Worm (Caenorhabditis elegans) whole organism, young adult: ENCODE results near the gene nadk-2.

Experiments used
- B0336.3 ChIP-seq: fragments of 200-800 bp; sonication (Bioruptor generic); IDR thresholded peaks from 2 replicates; pipeline ENCODE4 v1.3.6; 2022; ENCODE audit warnings: missing genetic modification characterization, missing compliant biosample characterization
- C06A6.2 ChIP-seq: fragments of 200-800 bp; sonication (Bioruptor generic); conservative IDR thresholded peaks from 2 replicates; pipeline ENCODE4 v1.3.6; 2022; ENCODE audit warnings: missing genetic modification characterization, missing compliant biosample characterization
- D2030.7 ChIP-seq: fragments of 200-800 bp; sonication (Bioruptor generic); IDR thresholded peaks from 2 replicates; pipeline ENCODE4 v1.3.6; 2022; ENCODE audit warnings: missing genetic modification reagents, missing genetic modification characterization, missing compliant biosample characterization
- F22D6.2 ChIP-seq: sonication (generic microtip); optimal IDR thresholded peaks from 2 replicates; lab custom pipeline; 2016; ENCODE audit warnings: mild to moderate bottlenecking, missing genetic modification characterization, missing compliant biosample characterization
- F23B12.7 ChIP-seq: sonication (generic microtip); optimal IDR thresholded peaks from 2 replicates; lab custom pipeline; 2017; ENCODE audit warnings: missing genetic modification characterization, mild to moderate bottlenecking, missing compliant biosample characterization, antibody characterized with exemption, moderate library complexity; ENCODE audit not compliant: insufficient read depth
- F37B4.10 ChIP-seq: fragments of 200-800 bp; sonication (Bioruptor generic); IDR thresholded peaks from 2 replicates; pipeline ENCODE4 v1.3.6; 2022; ENCODE audit warnings: missing genetic modification characterization, missing compliant biosample characterization
- F39B2.1 ChIP-seq: fragments of 200-800 bp; sonication (Bioruptor generic); IDR thresholded peaks from 2 replicates; pipeline ENCODE4 v1.3.6; 2022; ENCODE audit warnings: missing genetic modification reagents, missing genetic modification characterization, missing compliant biosample characterization
- F57C9.4 ChIP-seq: sonication (generic microtip); optimal IDR thresholded peaks from 2 replicates; lab custom pipeline; 2017; ENCODE audit warnings: mild to moderate bottlenecking, missing genetic modification characterization, missing compliant biosample characterization
- Y53G8AR.9 ChIP-seq: fragments of 200-800 bp; sonication (Bioruptor generic); conservative IDR thresholded peaks from 2 replicates; pipeline ENCODE4 v1.3.6; 2022; ENCODE audit warnings: missing genetic modification reagents, missing genetic modification characterization, missing compliant biosample characterization
- Y79H2A.3 ChIP-seq: fragments of 200-800 bp; sonication (Bioruptor generic); conservative IDR thresholded peaks from 2 replicates; pipeline ENCODE4 v1.3.6; 2022; ENCODE audit warnings: missing genetic modification reagents, missing genetic modification characterization, missing compliant biosample characterization
- ZK185.1 ChIP-seq: sonication (generic microtip); optimal IDR thresholded peaks from 2 replicates; lab custom pipeline; 2016; ENCODE audit warnings: mild to moderate bottlenecking, missing genetic modification characterization, missing compliant biosample characterization; ENCODE audit not compliant: poor library complexity, severe bottlenecking
- ama-1 ChIP-seq, 3 experiments: fragments of 150-350 bp in 1 of 3; sonication (generic microtip) in 2 of 3; optimal IDR thresholded peaks; 2 replicates each; lab custom pipeline; 2014 to 2018; ENCODE audit warnings: missing biosample characterization in 2 of 3, missing genetic modification characterization in 2 of 3, missing genetic modification reagents in 2 of 3
- athp-1 ChIP-seq: sonication (generic microtip); optimal IDR thresholded peaks from 2 replicates; lab custom pipeline; 2017; ENCODE audit warnings: mild to moderate bottlenecking, missing genetic modification characterization, missing compliant biosample characterization
- attf-3 ChIP-seq: fragments of 200-800 bp; sonication (Bioruptor generic); conservative IDR thresholded peaks from 2 replicates; pipeline ENCODE4 v1.3.6; 2022; ENCODE audit warnings: missing genetic modification reagents, missing genetic modification characterization, missing compliant biosample characterization
- attf-6 ChIP-seq: fragments of 200-800 bp; sonication (Bioruptor generic); IDR thresholded peaks from 2 replicates; pipeline ENCODE4 v1.3.6; 2022; ENCODE audit warnings: missing genetic modification reagents, missing genetic modification characterization, missing compliant biosample characterization
- bed-2 ChIP-seq: fragments of 200-800 bp; sonication (Bioruptor generic); IDR thresholded peaks from 2 replicates; pipeline ENCODE4 v1.3.6; 2022; ENCODE audit warnings: missing genetic modification reagents, missing genetic modification characterization, missing compliant biosample characterization
- ccch-3 ChIP-seq: fragments of 200-800 bp; sonication (Bioruptor generic); optimal IDR thresholded peaks from 2 replicates; lab custom pipeline; 2018; ENCODE audit warnings: mild to moderate bottlenecking, missing genetic modification characterization, missing compliant biosample characterization
- cebp-1 ChIP-seq, 2 experiments: fragments of 200-800 bp in 1 of 2; sonication (Bioruptor generic) in 1 of 2; sonication (generic microtip) in 1 of 2; IDR thresholded peaks in 1 of 2; optimal IDR thresholded peaks in 1 of 2; 2 replicates each; pipeline versions ENCODE4 v1.3.6 to Lab custom; 2017 to 2022; ENCODE audit warnings: missing compliant biosample characterization in 2 of 2, missing genetic modification characterization in 2 of 2, mild to moderate bottlenecking in 1 of 2, missing genetic modification reagents in 1 of 2, moderate library complexity in 1 of 2
- ceh-27 ChIP-seq: fragments of 200-800 bp; sonication (Bioruptor generic); optimal IDR thresholded peaks from 2 replicates; lab custom pipeline; 2018; ENCODE audit warnings: mild to moderate bottlenecking, missing genetic modification characterization, moderate library complexity, missing compliant biosample characterization
- ceh-79 ChIP-seq: sonication (generic microtip); optimal IDR thresholded peaks from 2 replicates; lab custom pipeline; 2017; ENCODE audit warnings: mild to moderate bottlenecking, missing genetic modification characterization, missing compliant biosample characterization
- die-1 ChIP-seq: sonication (generic microtip); optimal IDR thresholded peaks from 2 replicates; lab custom pipeline; 2016; ENCODE audit warnings: missing genotype, mild to moderate bottlenecking, missing genetic modification characterization, missing compliant biosample characterization
- efl-1 ChIP-seq: fragments of 150-350 bp; optimal IDR thresholded peaks from 2 replicates; lab custom pipeline; 2014; ENCODE audit warnings: missing biosample characterization, missing genetic modification reagents, missing genetic modification characterization
- egl-44 ChIP-seq: fragments of 200-800 bp; sonication (Bioruptor generic); IDR thresholded peaks from 2 replicates; pipeline ENCODE4 v1.3.6; 2022; ENCODE audit warnings: missing genetic modification reagents, missing genetic modification characterization, missing compliant biosample characterization
- ets-4 ChIP-seq: fragments of 200-800 bp; sonication (Bioruptor generic); optimal IDR thresholded peaks from 2 replicates; lab custom pipeline; 2018; ENCODE audit warnings: mild to moderate bottlenecking, missing genetic modification characterization, missing compliant biosample characterization
- fkh-3 ChIP-seq: sonication (generic microtip); optimal IDR thresholded peaks from 2 replicates; lab custom pipeline; 2016; ENCODE audit warnings: mild to moderate bottlenecking, missing genetic modification characterization, missing compliant biosample characterization
- lag-1 ChIP-seq: fragments of 200-800 bp; sonication (Bioruptor generic); IDR thresholded peaks from 2 replicates; pipeline ENCODE4 v1.3.6; 2022; ENCODE audit warnings: missing genetic modification reagents, missing genetic modification characterization, missing compliant biosample characterization
- lin-35 ChIP-seq, 3 experiments: fragments of 150-350 bp in 2 of 3; sonication (generic microtip) in 1 of 3; optimal IDR thresholded peaks; 2 replicates each; lab custom pipeline; 2014 to 2018; ENCODE audit warnings: missing biosample characterization in 3 of 3, missing genetic modification characterization in 3 of 3, missing genetic modification reagents in 3 of 3
- lin-40 ChIP-seq: sonication (generic microtip); optimal IDR thresholded peaks from 2 replicates; lab custom pipeline; 2016; ENCODE audit warnings: missing genetic modification characterization, mild to moderate bottlenecking, missing compliant biosample characterization, missing genotype, missing genetic modification reagents
- lin-54 ChIP-seq: fragments of 200-800 bp; sonication (Bioruptor generic); optimal IDR thresholded peaks from 2 replicates; lab custom pipeline; 2018; ENCODE audit warnings: mild to moderate bottlenecking, missing genetic modification characterization, missing compliant biosample characterization
- lsl-1 ChIP-seq: fragments of 200-800 bp; sonication (Bioruptor generic); optimal IDR thresholded peaks from 2 replicates; lab custom pipeline; 2018; ENCODE audit warnings: mild to moderate bottlenecking, missing genetic modification characterization, moderate library complexity, missing compliant biosample characterization
- madf-10 ChIP-seq: sonication (generic microtip); optimal IDR thresholded peaks from 2 replicates; lab custom pipeline; 2016; ENCODE audit warnings: mild to moderate bottlenecking, missing genetic modification characterization, missing compliant biosample characterization
- mcd-1 ChIP-seq: fragments of 200-800 bp; sonication (Bioruptor generic); IDR thresholded peaks from 2 replicates; pipeline ENCODE4 v1.3.6; 2022; ENCODE audit warnings: missing genetic modification reagents, missing genetic modification characterization, missing compliant biosample characterization
- mel-28 ChIP-seq: sonication (generic microtip); optimal IDR thresholded peaks from 2 replicates; lab custom pipeline; 2016; ENCODE audit warnings: borderline replicate concordance, mild to moderate bottlenecking, missing genetic modification characterization, missing compliant biosample characterization
- nfya-1 ChIP-seq: sonication (generic microtip); optimal IDR thresholded peaks from 2 replicates; lab custom pipeline; 2017; ENCODE audit warnings: antibody characterized with exemption, missing compliant biosample characterization, missing genetic modification characterization, borderline replicate concordance; ENCODE audit not compliant: insufficient read depth
- nhr-120 ChIP-seq: fragments of 200-800 bp; sonication (Bioruptor generic); IDR thresholded peaks from 2 replicates; pipeline ENCODE4 v1.3.6; 2022; ENCODE audit warnings: missing genetic modification characterization, missing compliant biosample characterization
- nhr-179 ChIP-seq: sonication (generic microtip); optimal IDR thresholded peaks from 2 replicates; lab custom pipeline; 2016; ENCODE audit warnings: mild to moderate bottlenecking, missing genetic modification characterization, missing compliant biosample characterization
- nhr-80 ChIP-seq: sonication (generic microtip); optimal IDR thresholded peaks from 2 replicates; lab custom pipeline; 2016; ENCODE audit warnings: missing genetic modification characterization, missing compliant biosample characterization
- snpc-1.1 ChIP-seq: sonication (generic microtip); optimal IDR thresholded peaks from 2 replicates; lab custom pipeline; 2017; ENCODE audit warnings: missing genetic modification characterization, mild to moderate bottlenecking, missing compliant biosample characterization, antibody characterized with exemption, moderate library complexity, missing genotype, missing genetic modification reagents; ENCODE audit not compliant: insufficient read depth
- snpc-4 ChIP-seq, 5 experiments: fragments of 150-350 bp in 1 of 5; sonication (generic microtip) in 4 of 5; optimal IDR thresholded peaks; 2 replicates each; lab custom pipeline; 2014 to 2018; ENCODE audit warnings: missing genetic modification characterization in 5 of 5, missing biosample characterization in 3 of 5, antibody characterized with exemption in 2 of 5, mild to moderate bottlenecking in 2 of 5, missing compliant biosample characterization in 2 of 5, missing genotype in 2 of 5, moderate library complexity in 2 of 5, missing genetic modification reagents in 1 of 5
- unc-62 ChIP-seq: fragments of 150-350 bp; optimal IDR thresholded peaks from 2 replicates; lab custom pipeline; 2014; ENCODE audit warnings: missing biosample characterization, missing genetic modification reagents, missing genetic modification characterization
- zim-3 ChIP-seq: sonication (generic microtip); optimal IDR thresholded peaks from 2 replicates; lab custom pipeline; 2017; ENCODE audit warnings: mild to moderate bottlenecking, missing genetic modification characterization, moderate library complexity, missing compliant biosample characterization
- ztf-25 ChIP-seq: fragments of 200-800 bp; sonication (Bioruptor generic); IDR thresholded peaks from 2 replicates; pipeline ENCODE4 v1.3.6; 2022; ENCODE audit warnings: missing genetic modification reagents, missing genetic modification characterization, missing compliant biosample characterization
- ztf-28 ChIP-seq: fragments of 200-800 bp; sonication (Bioruptor generic); IDR thresholded peaks from 2 replicates; pipeline ENCODE4 v1.3.6; 2022; ENCODE audit warnings: missing genetic modification reagents, missing genetic modification characterization, missing compliant biosample characterization

Gene nadk-2

ce11 chrII:12098716-12099115 is 49.3 kb downstream of the nadk-2 start:
- TF ChIP-seq ZK185.1 = no peak
- no peak for TF ChIP-seq nhr-179
- TF ChIP-seq F39B2.1 (GFP tag; lab: Robert Waterston, UW) = no peak
- TF ChIP-seq F23B12.7 (tag; lab: Kevin White, UChicago) = no peak
- TF ChIP-seq C06A6.2 (GFP tag; lab: Robert Waterston, UW) = 0 out of 2 replicates have a peak, but pooled peaks have one; percentile 23
- 0 out of 2 replicates have a peak, but pooled peaks have one; percentile 24 for TF ChIP-seq B0336.3 (GFP tag; lab: Robert Waterston, UW)
- TF ChIP-seq egl-44 (GFP tag; lab: Robert Waterston, UW) = no peak

ce11 chrII:12099889-12100288 is 50.5 kb downstream of the nadk-2 start, which contains the start of gene Y17G7B.17:
Y17G7B.17 (minus strand) TSS chrII:12099989.
- TF ChIP-seq mel-28 (tag; lab: Kevin White, UChicago) (no peak), nhr-80 (peak; percentile 14)

DNA sequence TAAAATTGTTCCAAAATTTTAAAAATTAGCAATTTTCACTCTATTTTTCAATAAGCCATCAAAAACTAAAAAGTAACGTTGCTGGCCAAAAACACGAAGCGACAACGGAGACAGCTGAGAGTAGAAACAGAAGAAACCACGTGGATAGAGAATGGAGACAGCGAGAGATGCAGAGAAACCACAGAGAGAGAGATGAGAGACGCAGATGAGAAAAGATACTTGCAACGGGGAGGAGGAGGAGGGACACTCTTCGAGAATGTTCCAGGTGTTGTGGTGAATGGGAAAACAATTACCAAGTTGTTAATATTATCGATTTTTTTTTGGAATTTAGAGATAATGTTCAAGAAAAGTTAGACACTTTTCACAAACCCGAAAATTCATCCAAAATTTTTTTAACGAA is 53.0 kb downstream of the nadk-2 start:
- TF ChIP-seq lag-1 (GFP tag; lab: Robert Waterston, UW) (no peak), attf-6 (GFP tag; lab: Robert Waterston, UW) (no peak), ets-4 (GFP tag; lab: Kevin White, UChicago) (no peak), snpc-4 (GFP tag; optimal IDR thresholded peaks at IDR 0.05; lab: Kevin White, UChicago) (no peak), snpc-4 (tag; optimal IDR thresholded peaks at IDR 0.05; lab: Kevin White, UChicago) (peak in 3 of 4 experiments; percentile 49 to 73 (median 70)), attf-3 (GFP tag; lab: Robert Waterston, UW) (no peak), ccch-3 (GFP tag; lab: Kevin White, UChicago) (no peak), C06A6.2 (GFP tag; lab: Robert Waterston, UW) (peak; percentile 87), fkh-3 (tag; lab: Kevin White, UChicago) (no peak), F22D6.2 (tag; lab: Kevin White, UChicago) (peak; percentile 77), F37B4.10 (GFP tag; lab: Robert Waterston, UW) (no peak), nfya-1 (tag; lab: Kevin White, UChicago) (no peak), ceh-27 (peak; percentile 90), D2030.7 (no peak), zim-3 (tag; lab: Kevin White, UChicago) (no peak), Y53G8AR.9 (GFP tag; lab: Robert Waterston, UW) (peak; percentile 76), lin-35 (GFP tag; optimal IDR thresholded peaks at IDR 0.05; lab: Kevin White, UChicago) (peak in 1 of 3 experiments; percentile 82), ztf-28 (GFP tag; lab: Robert Waterston, UW) (no peak), mcd-1 (peak; percentile 89), lin-54 (GFP tag; lab: Kevin White, UChicago) (peak; percentile 75), lin-40 (tag; lab: Kevin White, UChicago) (peak; percentile 96), snpc-1.1 (tag; lab: Kevin White, UChicago) (no peak), unc-62 (no peak), ztf-25 (GFP tag; lab: Robert Waterston, UW) (no peak), cebp-1 (GFP tag; IDR thresholded peaks at IDR 0.05; lab: Robert Waterston, UW) (0 out of 2 replicates have a peak, but pooled peaks have one; percentile 42), cebp-1 (tag; optimal IDR thresholded peaks at IDR 0.05; lab: Kevin White, UChicago) (peak; percentile 85), athp-1 (tag; lab: Kevin White, UChicago) (peak; percentile 77), Y79H2A.3 (GFP tag; lab: Robert Waterston, UW) (no peak), ama-1 (optimal IDR thresholded peaks at IDR 0.05; lab: Kevin White, UChicago) (peak; percentile 69), ama-1 (GFP tag; optimal IDR thresholded peaks at IDR 0.05; lab: Kevin White, UChicago) (no peak), bed-2 (GFP tag; lab: Robert Waterston, UW) (no peak), efl-1 (GFP tag; lab: Kevin White, UChicago) (peak; percentile 20), lsl-1 (GFP tag; lab: Kevin White, UChicago) (no peak), B0336.3 (GFP tag; lab: Robert Waterston, UW) (peak; percentile 89), madf-10 (peak; percentile 75), F57C9.4 (tag; lab: Kevin White, UChicago) (no peak), die-1 (tag; lab: Kevin White, UChicago) (peak; percentile 27), ceh-79 (tag; lab: Kevin White, UChicago) (no peak), nhr-120 (no peak)
